Worm (Caenorhabditis elegans): ENCODE results near the gene F36A4.3.

DNA sequence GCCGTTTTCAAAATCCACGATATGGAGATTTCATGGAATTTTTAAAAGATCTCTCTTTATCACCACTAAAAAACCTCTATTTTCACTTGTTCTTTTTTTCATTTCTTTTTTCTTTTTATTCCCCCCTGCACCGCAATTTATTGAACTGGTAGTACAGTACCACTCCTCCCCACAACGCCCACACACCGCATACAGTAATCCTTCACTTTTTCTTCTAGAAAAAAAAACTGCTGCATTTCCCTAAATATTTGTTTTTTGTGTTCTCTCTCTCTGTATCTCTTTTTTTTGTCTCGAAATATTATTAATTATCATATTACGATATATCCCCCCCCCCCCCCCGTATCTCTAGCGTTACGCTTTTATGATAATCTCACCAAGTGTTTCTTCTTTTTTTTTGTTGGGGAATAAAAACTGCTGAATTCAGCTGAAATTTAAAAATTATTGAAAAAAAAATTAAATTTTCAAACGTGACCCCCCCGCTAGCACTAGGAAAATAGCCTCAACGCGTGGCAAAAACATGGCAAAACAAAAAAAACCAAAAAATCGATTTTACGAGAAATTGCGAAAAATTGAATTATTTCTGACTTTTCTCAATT is 47.5 kb downstream of the F36A4.3 start, which contains the start of gene Y24D9B.1:
- TF ChIP-seq aly-2 (tag; optimal IDR thresholded peaks at IDR 0.05) (no peak), dpl-1 (GFP tag; optimal IDR thresholded peaks at IDR 0.05) (no peak), F44E2.7 (GFP tag; IDR thresholded peaks at IDR 0.05) (no peak), daf-12 (tag; optimal IDR thresholded peaks at IDR 0.05) (no peak), egl-27 (tag; optimal IDR thresholded peaks at IDR 0.05) (no peak), lin-13 (GFP tag; optimal IDR thresholded peaks at IDR 0.05) (no peak), nhr-76 (tag; optimal IDR thresholded peaks at IDR 0.05) (no peak), mep-1 (tag; optimal IDR thresholded peaks at IDR 0.05) (no peak), ztf-11 (tag; optimal IDR thresholded peaks at IDR 0.05) (no peak), ceh-82 (tag; optimal IDR thresholded peaks at IDR 0.05) (no peak)
